Fruit fly (Drosophila melanogaster): ENCODE data around the gene CG17477.

The CG17477 gene

dm6 chr3R:17115668-17116067 lies 11.1 kb downstream of the CG17477 start (continued):
- no peak for TF ChIP-seq danr (GFP tag; IDR thresholded peaks at IDR 0.05)
- no peak for TF ChIP-seq ash1 (GFP tag; optimal IDR thresholded peaks at IDR 0.05)
- TF ChIP-seq CG8478 (optimal IDR thresholded peaks at IDR 0.05): no peak
- no peak for TF ChIP-seq CG12391 (tag; optimal IDR thresholded peaks at IDR 0.05)
- TF ChIP-seq ems (GFP tag; optimal IDR thresholded peaks at IDR 0.05): no peak
- no peak for TF ChIP-seq wdn (GFP tag; IDR thresholded peaks at IDR 0.05)
- no peak for TF ChIP-seq CG10462 (GFP tag; optimal IDR thresholded peaks at IDR 0.05)
- no peak for TF ChIP-seq bbx (GFP tag; IDR thresholded peaks at IDR 0.05; ENCODE audit: partially characterized antibody)
- TF ChIP-seq Hr39 (optimal IDR thresholded peaks at IDR 0.05): no peak
- no peak for TF ChIP-seq CG11398 (GFP tag; optimal IDR thresholded peaks at IDR 0.05)
- peak; percentile 15; the same call in 1 of the 2 replicates for TF ChIP-seq onecut (GFP tag; IDR thresholded peaks at IDR 0.05)
- TF ChIP-seq croc (GFP tag; conservative IDR thresholded peaks at IDR 0.05): no peak
- no peak for TF ChIP-seq ro (GFP tag; IDR thresholded peaks at IDR 0.05)
- TF ChIP-seq zfh1 (GFP tag; IDR thresholded peaks at IDR 0.05): no peak
- TF ChIP-seq jumu (GFP tag; optimal IDR thresholded peaks at IDR 0.05): no peak
- no peak for TF ChIP-seq cad (GFP tag; optimal IDR thresholded peaks at IDR 0.05)
- TF ChIP-seq Oli (tag; optimal IDR thresholded peaks at IDR 0.05): no peak
- TF ChIP-seq CG3838 (GFP tag; optimal IDR thresholded peaks at IDR 0.05): no peak
- no peak for TF ChIP-seq dpn (GFP tag; optimal IDR thresholded peaks at IDR 0.05)
- no peak for TF ChIP-seq MESR4 (GFP tag; optimal IDR thresholded peaks at IDR 0.05)
- TF ChIP-seq Mes4 (GFP tag; optimal IDR thresholded peaks at IDR 0.05): no peak
- no peak for TF ChIP-seq Bteb2 (GFP tag; optimal IDR thresholded peaks at IDR 0.05)
- TF ChIP-seq bigmax (GFP tag; optimal IDR thresholded peaks at IDR 0.05): no peak
- peak; percentile 8 for TF ChIP-seq grau (tag; optimal IDR thresholded peaks at IDR 0.05)
- no peak for TF ChIP-seq CG30431 (GFP tag; optimal IDR thresholded peaks at IDR 0.05)
- TF ChIP-seq Ets97D (GFP tag; optimal IDR thresholded peaks at IDR 0.05): no peak
- TF ChIP-seq Meics (GFP tag; optimal IDR thresholded peaks at IDR 0.05): no peak
- no peak for TF ChIP-seq crol (GFP tag; IDR thresholded peaks at IDR 0.05)
- TF ChIP-seq pan (optimal IDR thresholded peaks at IDR 0.05): no peak
- TF ChIP-seq pan (GFP tag; optimal IDR thresholded peaks at IDR 0.05 in 1 of 2, IDR thresholded peaks at IDR 0.05 in 1 of 2): no peak
- no peak for TF ChIP-seq fru (optimal IDR thresholded peaks at IDR 0.05)
- no peak for TF ChIP-seq CG12104 (GFP tag; optimal IDR thresholded peaks at IDR 0.05)
- no peak for TF ChIP-seq Gug (GFP tag; IDR thresholded peaks at IDR 0.05)
- TF ChIP-seq jing (GFP tag; optimal IDR thresholded peaks at IDR 0.05): no peak
- TF ChIP-seq CG9932 (GFP tag; IDR thresholded peaks at IDR 0.05): no peak
- TF ChIP-seq YL-1 (GFP tag; optimal IDR thresholded peaks at IDR 0.05): no peak
- TF ChIP-seq ci (GFP tag; IDR thresholded peaks at IDR 0.05): no peak
- TF ChIP-seq CG5953 (GFP tag; IDR thresholded peaks at IDR 0.05): no peak
- no peak for TF ChIP-seq Nf-YC (tag; optimal IDR thresholded peaks at IDR 0.05)
- no peak for TF ChIP-seq Ravus (GFP tag; IDR thresholded peaks at IDR 0.05)
- TF ChIP-seq Tbp (GFP tag; optimal IDR thresholded peaks at IDR 0.05): no peak
- TF ChIP-seq Taf1 (GFP tag; IDR thresholded peaks at IDR 0.05): no peak
- TF ChIP-seq phol (tag; optimal IDR thresholded peaks at IDR 0.05): no peak
- no peak for TF ChIP-seq CG7928 (GFP tag; optimal IDR thresholded peaks at IDR 0.05)
- TF ChIP-seq CG4854 (GFP tag; optimal IDR thresholded peaks at IDR 0.05): no peak
- TF ChIP-seq HmgD (GFP tag; optimal IDR thresholded peaks at IDR 0.05): no peak
- no peak for TF ChIP-seq CG5245 (GFP tag; optimal IDR thresholded peaks at IDR 0.05)
- TF ChIP-seq CG4730 (GFP tag; IDR thresholded peaks at IDR 0.05): no peak
- TF ChIP-seq CG12155 (GFP tag; optimal IDR thresholded peaks at IDR 0.05): no peak
- TF ChIP-seq peb (GFP tag; IDR thresholded peaks at IDR 0.05): no peak
- peak; percentile 25 for TF ChIP-seq CrebB (tag; optimal IDR thresholded peaks at IDR 0.05)
- peak; percentile 32 for TF ChIP-seq CG10431 (GFP tag; optimal IDR thresholded peaks at IDR 0.05)
- TF ChIP-seq ken (GFP tag; IDR thresholded peaks at IDR 0.05): no peak
- TF ChIP-seq CG11504 (tag; optimal IDR thresholded peaks at IDR 0.05): no peak
- TF ChIP-seq ara (GFP tag; IDR thresholded peaks at IDR 0.05): no peak

Data from whole organism, embryonic.